Worm (Caenorhabditis elegans) whole organism, mixed stage, embryonic: Measurements from ENCODE around the gene fdgt-1.

Experiments used
- ces-1 ChIP-seq: fragments of 150-350 bp; optimal IDR thresholded peaks from 2 replicates; lab custom pipeline; 2014; ENCODE audit warnings: missing biosample characterization, missing genetic modification reagents, missing genetic modification characterization
- elt-3 ChIP-seq: fragments of 150-350 bp; optimal IDR thresholded peaks from 2 replicates; lab custom pipeline; 2014; ENCODE audit warnings: missing biosample characterization, missing genetic modification characterization
- lin-13 ChIP-seq: fragments of 150-350 bp; optimal IDR thresholded peaks from 2 replicates; lab custom pipeline; 2014; ENCODE audit warnings: missing biosample characterization, missing genetic modification characterization
- lin-32 ChIP-seq: fragments of 200-800 bp; sonication (Bioruptor generic); optimal IDR thresholded peaks from 2 replicates; lab custom pipeline; 2018; ENCODE audit warnings: mild to moderate bottlenecking, missing genetic modification characterization, missing compliant biosample characterization
- lsy-2 ChIP-seq: fragments of 150-350 bp; optimal IDR thresholded peaks from 2 replicates; lab custom pipeline; 2014; ENCODE audit warnings: missing biosample characterization, missing genetic modification characterization
- pha-4 ChIP-seq: fragments of 150-350 bp; optimal IDR thresholded peaks from 2 replicates; lab custom pipeline; 2018; ENCODE audit warnings: missing biosample characterization, missing genetic modification reagents, missing genetic modification characterization
- snpc-4 ChIP-seq: fragments of 150-350 bp; optimal IDR thresholded peaks from 2 replicates; lab custom pipeline; 2014; ENCODE audit warnings: missing biosample characterization, missing genetic modification characterization
- unc-62 ChIP-seq: fragments of 150-350 bp; optimal IDR thresholded peaks from 2 replicates; lab custom pipeline; 2014; ENCODE audit warnings: missing biosample characterization, missing genetic modification reagents, missing genetic modification characterization
- ztf-11 ChIP-seq: fragments of 150-350 bp; optimal IDR thresholded peaks from 2 replicates; lab custom pipeline; 2014; ENCODE audit warnings: missing biosample characterization, missing genetic modification characterization

DNA sequence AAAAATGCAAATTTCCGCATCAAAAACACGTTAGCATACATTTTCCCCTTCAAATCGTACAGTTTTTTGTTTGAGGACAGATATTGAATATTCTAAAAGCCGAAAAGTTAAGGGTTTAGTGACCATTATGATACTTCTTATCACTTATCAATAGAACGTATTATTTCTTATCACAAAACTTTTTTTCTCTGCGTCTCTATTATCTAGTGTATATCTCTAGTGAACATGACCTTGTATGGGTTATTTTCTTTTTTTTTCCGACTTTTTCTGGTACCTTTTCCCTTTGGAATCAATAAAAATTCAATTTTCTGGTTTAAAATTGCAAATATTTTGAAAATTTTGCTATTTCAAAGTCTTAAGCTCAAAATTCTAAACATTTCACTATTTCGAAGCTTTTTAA is 703 bp upstream of the fdgt-1 start:
- TF ChIP-seq ces-1 (GFP tag; lab: Kevin White, UChicago) (no peak), ztf-11 (tag; lab: Kevin White, UChicago) (no peak), unc-62 (GFP tag; lab: Kevin White, UChicago) (no peak), lsy-2 (tag; lab: Kevin White, UChicago) (no peak), pha-4 (tag; lab: Kevin White, UChicago) (no peak), snpc-4 (tag; lab: Kevin White, UChicago) (no peak), elt-3 (tag; lab: Kevin White, UChicago) (no peak), lin-13 (tag; lab: Kevin White, UChicago) (no peak), lin-32 (GFP tag; lab: Kevin White, UChicago) (no peak)
